Worm (Caenorhabditis elegans) whole organism, late embryonic: Measurements from ENCODE around the gene srab-2.

ENCODE experiments used
- ceh-2 ChIP-seq: sonication (generic microtip); optimal IDR thresholded peaks from 2 replicates; lab custom pipeline; 2016; ENCODE audit warnings: missing genotype, missing genetic modification characterization, missing compliant biosample characterization
- ceh-24 ChIP-seq: sonication (generic microtip); optimal IDR thresholded peaks from 2 replicates; lab custom pipeline; 2016; ENCODE audit warnings: mild to moderate bottlenecking, missing genetic modification characterization, missing compliant biosample characterization
- che-1 ChIP-seq: sonication (generic microtip); optimal IDR thresholded peaks from 2 replicates; lab custom pipeline; 2016; ENCODE audit warnings: mild to moderate bottlenecking, missing genetic modification characterization, missing compliant biosample characterization
- mec-3 ChIP-seq: sonication (generic microtip); optimal IDR thresholded peaks from 2 replicates; lab custom pipeline; 2016; ENCODE audit warnings: borderline replicate concordance, missing genetic modification characterization, missing compliant biosample characterization
- unc-3 ChIP-seq, 2 experiments: fragments of 200-800 bp in 1 of 2; sonication (Bioruptor generic) in 1 of 2; sonication (generic microtip) in 1 of 2; conservative IDR thresholded peaks in 1 of 2; optimal IDR thresholded peaks in 1 of 2; 2 replicates each; pipeline versions ENCODE4 v1.3.6 to Lab custom; 2016 to 2022; ENCODE audit warnings: missing compliant biosample characterization in 2 of 2, missing genetic modification characterization in 2 of 2, missing genetic modification reagents in 1 of 2

DNA sequence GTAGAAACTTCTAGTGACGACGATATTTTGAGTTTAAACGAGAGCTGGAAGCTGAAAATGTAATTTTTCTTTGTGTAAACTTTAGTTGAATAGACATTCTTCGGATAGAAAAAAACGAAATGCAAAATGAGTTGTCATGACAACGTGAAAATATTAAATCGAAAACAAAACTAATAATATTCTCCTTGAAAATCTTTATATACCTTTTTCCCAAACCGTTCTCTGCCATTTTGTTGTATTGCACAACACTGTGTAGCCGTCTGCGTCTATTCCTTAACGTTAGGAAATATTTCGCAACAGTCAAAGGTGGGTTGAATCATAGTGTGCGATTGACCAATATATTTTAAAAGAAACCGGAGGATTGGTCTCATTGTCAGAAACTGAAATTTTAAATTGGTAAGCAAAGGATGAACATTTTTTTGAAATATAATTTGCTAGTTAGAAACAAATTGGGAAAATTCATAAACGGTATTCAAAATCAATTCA is 23.9 kb downstream of the srab-2 start, which contains the start of gene Y58A7A.3:
- TF ChIP-seq mec-3 (tag; lab: Kevin White, UChicago) (no peak), unc-3 (GFP tag; conservative IDR thresholded peaks at IDR 0.05; lab: Robert Waterston, UW) (no peak), unc-3 (tag; optimal IDR thresholded peaks at IDR 0.05; lab: Kevin White, UChicago) (no peak), ceh-2 (tag; lab: Kevin White, UChicago) (no peak), ceh-24 (tag; lab: Kevin White, UChicago) (no peak), che-1 (no peak)
